Worm (Caenorhabditis elegans) whole organism, L4 larva: Measurements from ENCODE around the gene C06G1.1.

Experiments
- egl-27 ChIP-seq: sonication (generic microtip); optimal IDR thresholded peaks from 3 replicates; lab custom pipeline; 2017; ENCODE audit warnings: missing biosample characterization, missing genetic modification reagents, missing genetic modification characterization
- unc-62 ChIP-seq, 3 experiments: fragments of 150-350 bp in 1 of 3; sonication (generic microtip); optimal IDR thresholded peaks in 2 of 3; peaks in 1 of 3; 1 replicate in 1 of 3; 2 replicates in 2 of 3; lab custom pipeline; 2014 to 2017; ENCODE audit warnings: missing biosample characterization in 3 of 3, missing genetic modification characterization in 3 of 3, missing genetic modification reagents in 3 of 3, missing genotype in 1 of 3

- no peak for TF ChIP-seq egl-27
- TF ChIP-seq unc-62 (GFP tag; optimal IDR thresholded peaks at IDR 0.05 in 1 of 2; lab: Kevin White, UChicago) = no peak
- no peak for TF ChIP-seq unc-62 (tag; optimal IDR thresholded peaks at IDR 0.05; lab: Kevin White, UChicago)
Observed at ce11 chrX:16595522-16596282, 37.5 kb upstream of the C06G1.1 start.
